Worm (Caenorhabditis elegans) whole organism, early embryonic: ENCODE results near the gene C01G5.3.

Experiments used
- B0310.2 ChIP-seq: sonication (generic microtip); optimal IDR thresholded peaks from 2 replicates; lab custom pipeline; 2016; ENCODE audit warnings: mild to moderate bottlenecking, missing genetic modification characterization, missing compliant biosample characterization
- F13C5.2 ChIP-seq: sonication (generic microtip); optimal IDR thresholded peaks from 2 replicates; lab custom pipeline; 2017; ENCODE audit warnings: mild to moderate bottlenecking, missing genetic modification characterization, inconsistent platforms, missing compliant biosample characterization
- aly-1 ChIP-seq: sonication (generic microtip); optimal IDR thresholded peaks from 2 replicates; lab custom pipeline; 2016; ENCODE audit warnings: missing genetic modification characterization, missing compliant biosample characterization
- ama-1 ChIP-seq: fragments of 150-350 bp; optimal IDR thresholded peaks from 2 replicates; lab custom pipeline; 2014
- ceh-13 ChIP-seq: fragments of 200-800 bp; sonication (Bioruptor generic); optimal IDR thresholded peaks from 2 replicates; lab custom pipeline; 2018; ENCODE audit warnings: mild to moderate bottlenecking, missing genetic modification characterization, missing compliant biosample characterization
- ceh-36 ChIP-seq: sonication (generic microtip); optimal IDR thresholded peaks from 2 replicates; lab custom pipeline; 2016; ENCODE audit warnings: missing genetic modification characterization, inconsistent platforms, missing compliant biosample characterization
- ets-7 ChIP-seq: sonication (generic microtip); optimal IDR thresholded peaks from 2 replicates; lab custom pipeline; 2016; ENCODE audit warnings: missing genotype, missing genetic modification characterization, missing compliant biosample characterization
- flt-1 ChIP-seq: fragments of 200-800 bp; sonication (Bioruptor generic); IDR thresholded peaks from 2 replicates; pipeline ENCODE4 v1.3.6; 2022; ENCODE audit warnings: missing genetic modification characterization, missing compliant biosample characterization
- hnd-1 ChIP-seq: sonication (generic microtip); optimal IDR thresholded peaks from 2 replicates; lab custom pipeline; 2016; ENCODE audit warnings: missing genetic modification characterization, missing compliant biosample characterization
- pes-1 ChIP-seq: fragments of 200-800 bp; sonication (Bioruptor generic); IDR thresholded peaks from 2 replicates; pipeline ENCODE4 v1.3.6; 2022; ENCODE audit warnings: missing genetic modification reagents, missing genetic modification characterization, missing compliant biosample characterization
- sea-1 ChIP-seq: fragments of 200-800 bp; sonication (Bioruptor generic); conservative IDR thresholded peaks from 2 replicates; pipeline ENCODE4 v1.3.6; 2022; ENCODE audit warnings: missing genetic modification characterization, missing compliant biosample characterization
- tbx-11 ChIP-seq: fragments of 200-800 bp; sonication (Bioruptor generic); IDR thresholded peaks from 2 replicates; pipeline ENCODE4 v1.3.6; 2022; ENCODE audit warnings: missing genetic modification characterization, missing compliant biosample characterization
- tra-4 ChIP-seq: sonication (generic microtip); optimal IDR thresholded peaks from 2 replicates; lab custom pipeline; 2017; ENCODE audit warnings: missing genetic modification characterization, missing compliant biosample characterization

DNA sequence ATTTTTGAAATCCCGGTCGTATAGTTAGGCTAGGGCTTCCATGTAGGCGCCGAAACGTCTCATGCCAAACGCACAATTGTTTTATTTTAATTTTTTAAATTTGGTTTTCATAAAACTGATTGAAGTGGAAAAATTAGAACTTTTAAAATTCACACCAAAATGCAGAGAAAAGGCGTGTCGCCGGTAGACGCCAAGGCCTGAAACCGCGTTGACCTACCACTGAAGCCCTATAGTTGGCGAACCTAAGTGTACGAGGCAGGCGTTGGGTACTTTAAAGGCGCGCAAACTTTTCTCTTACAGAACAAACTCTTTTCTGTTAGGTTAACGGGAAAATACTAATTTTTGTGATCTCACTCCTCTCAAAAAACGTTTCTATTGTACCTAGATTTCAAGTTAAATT is 42.7 kb upstream of the C01G5.3 start, which contains the start of gene Y73B6BL.44:
- TF ChIP-seq ama-1 (no peak), ceh-13 (GFP tag; lab: Kevin White, UChicago) (no peak), aly-1 (tag; lab: Kevin White, UChicago) (no peak), pes-1 (no peak), ceh-36 (no peak), flt-1 (GFP tag; lab: Robert Waterston, UW) (no peak), ets-7 (tag; lab: Kevin White, UChicago) (no peak), sea-1 (GFP tag; lab: Robert Waterston, UW) (no peak), tbx-11 (GFP tag; lab: Robert Waterston, UW) (no peak), tra-4 (tag; lab: Kevin White, UChicago) (no peak), B0310.2 (tag; lab: Kevin White, UChicago) (no peak), F13C5.2 (tag; lab: Kevin White, UChicago) (no peak), hnd-1 (tag; lab: Kevin White, UChicago) (no peak)
